Fruit fly (Drosophila melanogaster) whole organism, adult: Measurements from ENCODE around the gene CG33552.

Source experiments
- CG14711 ChIP-seq: fragments of 200-800 bp; sonication (Bioruptor generic); optimal IDR thresholded peaks from 2 replicates; lab custom pipeline; 2018; ENCODE audit warnings: missing biosample characterization, mild to moderate bottlenecking, missing genetic modification characterization, moderate library complexity
- CG7045 ChIP-seq: fragments of 200-800 bp; sonication (Bioruptor generic); optimal IDR thresholded peaks from 2 replicates; lab custom pipeline; 2017; ENCODE audit warnings: missing biosample characterization, mild to moderate bottlenecking, missing genetic modification characterization

- TF ChIP-seq CG14711 (tag; lab: Kevin White, UChicago) (peak; percentile 0), CG7045 (no peak)
These were observed 37.6 kb downstream of the CG33552 start, which contains the start of gene Cyt-c-p for dm6 chr2L:16719643-16720515.
